Worm (Caenorhabditis elegans) whole organism, young adult: Measurements from ENCODE around the gene rpl-22.

Experiments
- B0261.1 ChIP-seq: sonication (generic microtip); optimal IDR thresholded peaks from 2 replicates; lab custom pipeline; 2016; ENCODE audit warnings: mild to moderate bottlenecking, missing genetic modification characterization, moderate library complexity, missing compliant biosample characterization
- B0336.3 ChIP-seq: fragments of 200-800 bp; sonication (Bioruptor generic); IDR thresholded peaks from 2 replicates; pipeline ENCODE4 v1.3.6; 2022; ENCODE audit warnings: missing genetic modification characterization, missing compliant biosample characterization
- C06A6.2 ChIP-seq: fragments of 200-800 bp; sonication (Bioruptor generic); conservative IDR thresholded peaks from 2 replicates; pipeline ENCODE4 v1.3.6; 2022; ENCODE audit warnings: missing genetic modification characterization, missing compliant biosample characterization
- C17E4.6 ChIP-seq: fragments of 200-800 bp; sonication (Bioruptor generic); IDR thresholded peaks from 2 replicates; pipeline ENCODE4 v1.3.6; 2022; ENCODE audit warnings: missing genetic modification reagents, missing genetic modification characterization, missing compliant biosample characterization
- F39B2.1 ChIP-seq: fragments of 200-800 bp; sonication (Bioruptor generic); IDR thresholded peaks from 2 replicates; pipeline ENCODE4 v1.3.6; 2022; ENCODE audit warnings: missing genetic modification reagents, missing genetic modification characterization, missing compliant biosample characterization
- F55B11.4 ChIP-seq: sonication (generic microtip); optimal IDR thresholded peaks from 2 replicates; lab custom pipeline; 2016; ENCODE audit warnings: missing compliant biosample characterization, missing genetic modification characterization, borderline replicate concordance; ENCODE audit not compliant: insufficient read depth
- F57A8.1 ChIP-seq: fragments of 200-800 bp; sonication (Bioruptor generic); optimal IDR thresholded peaks from 2 replicates; lab custom pipeline; 2018; ENCODE audit warnings: mild to moderate bottlenecking, missing genetic modification characterization, moderate library complexity, missing compliant biosample characterization
- K12H6.12 ChIP-seq: fragments of 200-800 bp; sonication (Bioruptor generic); optimal IDR thresholded peaks from 2 replicates; lab custom pipeline; 2018; ENCODE audit warnings: mild to moderate bottlenecking, missing genetic modification characterization, missing compliant biosample characterization
- Y53G8AR.9 ChIP-seq: fragments of 200-800 bp; sonication (Bioruptor generic); conservative IDR thresholded peaks from 2 replicates; pipeline ENCODE4 v1.3.6; 2022; ENCODE audit warnings: missing genetic modification reagents, missing genetic modification characterization, missing compliant biosample characterization
- Y56A3A.18 ChIP-seq: fragments of 200-800 bp; sonication (Bioruptor generic); IDR thresholded peaks from 2 replicates; pipeline ENCODE4 v1.3.6; 2022; ENCODE audit warnings: missing genetic modification reagents, missing genetic modification characterization, missing compliant biosample characterization
- ZK185.1 ChIP-seq: sonication (generic microtip); optimal IDR thresholded peaks from 2 replicates; lab custom pipeline; 2016; ENCODE audit warnings: mild to moderate bottlenecking, missing genetic modification characterization, missing compliant biosample characterization; ENCODE audit not compliant: poor library complexity, severe bottlenecking
- ama-1 ChIP-seq, 3 experiments: fragments of 150-350 bp in 1 of 3; sonication (generic microtip) in 2 of 3; optimal IDR thresholded peaks; 2 replicates each; lab custom pipeline; 2014 to 2018; ENCODE audit warnings: missing biosample characterization in 2 of 3, missing genetic modification characterization in 2 of 3, missing genetic modification reagents in 2 of 3
- athp-1 ChIP-seq: sonication (generic microtip); optimal IDR thresholded peaks from 2 replicates; lab custom pipeline; 2017; ENCODE audit warnings: mild to moderate bottlenecking, missing genetic modification characterization, missing compliant biosample characterization
- attf-3 ChIP-seq: fragments of 200-800 bp; sonication (Bioruptor generic); conservative IDR thresholded peaks from 2 replicates; pipeline ENCODE4 v1.3.6; 2022; ENCODE audit warnings: missing genetic modification reagents, missing genetic modification characterization, missing compliant biosample characterization
- bed-2 ChIP-seq: fragments of 200-800 bp; sonication (Bioruptor generic); IDR thresholded peaks from 2 replicates; pipeline ENCODE4 v1.3.6; 2022; ENCODE audit warnings: missing genetic modification reagents, missing genetic modification characterization, missing compliant biosample characterization
- ceh-100 ChIP-seq: fragments of 200-800 bp; sonication (Bioruptor generic); IDR thresholded peaks from 2 replicates; pipeline ENCODE4 v1.3.6; 2022; ENCODE audit warnings: missing genetic modification reagents, missing genetic modification characterization, missing compliant biosample characterization
- ceh-27 ChIP-seq: fragments of 200-800 bp; sonication (Bioruptor generic); optimal IDR thresholded peaks from 2 replicates; lab custom pipeline; 2018; ENCODE audit warnings: mild to moderate bottlenecking, missing genetic modification characterization, moderate library complexity, missing compliant biosample characterization
- ceh-40 ChIP-seq: fragments of 200-800 bp; sonication (Bioruptor generic); IDR thresholded peaks from 2 replicates; pipeline ENCODE4 v1.3.6; 2022; ENCODE audit warnings: missing genetic modification characterization, missing compliant biosample characterization
- ceh-58 ChIP-seq: fragments of 200-800 bp; sonication (Bioruptor generic); IDR thresholded peaks from 2 replicates; pipeline ENCODE4 v1.3.6; 2022; ENCODE audit warnings: missing genetic modification characterization, missing compliant biosample characterization
- ceh-79 ChIP-seq: sonication (generic microtip); optimal IDR thresholded peaks from 2 replicates; lab custom pipeline; 2017; ENCODE audit warnings: mild to moderate bottlenecking, missing genetic modification characterization, missing compliant biosample characterization
- chd-7 ChIP-seq: sonication (generic microtip); optimal IDR thresholded peaks from 2 replicates; lab custom pipeline; 2016; ENCODE audit warnings: mild to moderate bottlenecking, missing genetic modification characterization, moderate library complexity, missing compliant biosample characterization
- ets-4 ChIP-seq: fragments of 200-800 bp; sonication (Bioruptor generic); optimal IDR thresholded peaks from 2 replicates; lab custom pipeline; 2018; ENCODE audit warnings: mild to moderate bottlenecking, missing genetic modification characterization, missing compliant biosample characterization
- him-1 ChIP-seq: sonication (generic microtip); optimal IDR thresholded peaks from 2 replicates; lab custom pipeline; 2016; ENCODE audit warnings: missing genotype, missing genetic modification reagents, missing genetic modification characterization, missing compliant biosample characterization
- hlh-26 ChIP-seq: fragments of 200-800 bp; sonication (Bioruptor generic); conservative IDR thresholded peaks from 2 replicates; pipeline ENCODE4 v1.3.6; 2022; ENCODE audit warnings: missing genetic modification reagents, missing genetic modification characterization, missing compliant biosample characterization
- hmg-1.2 ChIP-seq: fragments of 200-800 bp; sonication (Bioruptor generic); IDR thresholded peaks from 2 replicates; pipeline ENCODE4 v1.3.6; 2022; ENCODE audit warnings: missing genetic modification reagents, missing genetic modification characterization, missing compliant biosample characterization
- hsf-1 ChIP-seq: fragments of 200-800 bp; sonication (Bioruptor generic); IDR thresholded peaks from 2 replicates; pipeline ENCODE4 v1.3.6; 2022; ENCODE audit warnings: missing genetic modification reagents, missing genetic modification characterization, missing compliant biosample characterization
- lsl-1 ChIP-seq: fragments of 200-800 bp; sonication (Bioruptor generic); optimal IDR thresholded peaks from 2 replicates; lab custom pipeline; 2018; ENCODE audit warnings: mild to moderate bottlenecking, missing genetic modification characterization, moderate library complexity, missing compliant biosample characterization
- lsy-27 ChIP-seq: sonication (generic microtip); optimal IDR thresholded peaks from 2 replicates; lab custom pipeline; 2017; ENCODE audit warnings: missing genetic modification characterization, mild to moderate bottlenecking, missing compliant biosample characterization, antibody characterized with exemption, missing genotype, borderline replicate concordance; ENCODE audit not compliant: insufficient read depth
- madf-10 ChIP-seq: sonication (generic microtip); optimal IDR thresholded peaks from 2 replicates; lab custom pipeline; 2016; ENCODE audit warnings: mild to moderate bottlenecking, missing genetic modification characterization, missing compliant biosample characterization
- madf-6 ChIP-seq: fragments of 200-800 bp; sonication (Bioruptor generic); IDR thresholded peaks from 2 replicates; pipeline ENCODE4 v1.3.6; 2022; ENCODE audit warnings: missing genetic modification reagents, missing genetic modification characterization, missing compliant biosample characterization
- mel-28 ChIP-seq: sonication (generic microtip); optimal IDR thresholded peaks from 2 replicates; lab custom pipeline; 2016; ENCODE audit warnings: borderline replicate concordance, mild to moderate bottlenecking, missing genetic modification characterization, missing compliant biosample characterization
- mxl-1 ChIP-seq: sonication (generic microtip); optimal IDR thresholded peaks from 2 replicates; lab custom pipeline; 2016; ENCODE audit warnings: missing genetic modification characterization, missing compliant biosample characterization
- nfya-1 ChIP-seq: sonication (generic microtip); optimal IDR thresholded peaks from 2 replicates; lab custom pipeline; 2017; ENCODE audit warnings: antibody characterized with exemption, missing compliant biosample characterization, missing genetic modification characterization, borderline replicate concordance; ENCODE audit not compliant: insufficient read depth
- nfyb-1 ChIP-seq: fragments of 200-800 bp; sonication (Bioruptor generic); IDR thresholded peaks from 2 replicates; pipeline ENCODE4 v1.3.6; 2022; ENCODE audit warnings: missing genetic modification reagents, missing genetic modification characterization, missing compliant biosample characterization
- nhr-120 ChIP-seq: fragments of 200-800 bp; sonication (Bioruptor generic); IDR thresholded peaks from 2 replicates; pipeline ENCODE4 v1.3.6; 2022; ENCODE audit warnings: missing genetic modification characterization, missing compliant biosample characterization
- nhr-27 ChIP-seq: fragments of 200-800 bp; sonication (Bioruptor generic); optimal IDR thresholded peaks from 2 replicates; lab custom pipeline; 2018; ENCODE audit warnings: mild to moderate bottlenecking, missing genetic modification characterization, moderate library complexity, missing compliant biosample characterization
- pbrm-1 ChIP-seq: fragments of 200-800 bp; sonication (Bioruptor generic); IDR thresholded peaks from 2 replicates; pipeline ENCODE4 v1.3.6; 2022; ENCODE audit warnings: missing genetic modification reagents, missing genetic modification characterization, missing compliant biosample characterization
- rec-8 ChIP-seq, 2 experiments: sonication (generic microtip); optimal IDR thresholded peaks; 2 replicates each; lab custom pipeline; 2016; ENCODE audit warnings: mild to moderate bottlenecking in 2 of 2, missing genetic modification characterization in 2 of 2, missing genetic modification reagents in 2 of 2, missing genotype in 2 of 2, missing biosample characterization in 1 of 2, missing compliant biosample characterization in 1 of 2, moderate library complexity in 1 of 2
- snpc-1.1 ChIP-seq: sonication (generic microtip); optimal IDR thresholded peaks from 2 replicates; lab custom pipeline; 2017; ENCODE audit warnings: missing genetic modification characterization, mild to moderate bottlenecking, missing compliant biosample characterization, antibody characterized with exemption, moderate library complexity, missing genotype, missing genetic modification reagents; ENCODE audit not compliant: insufficient read depth
- snpc-3.4 ChIP-seq: sonication (generic microtip); optimal IDR thresholded peaks from 2 replicates; lab custom pipeline; 2017; ENCODE audit warnings: missing genetic modification characterization, mild to moderate bottlenecking, missing compliant biosample characterization, antibody characterized with exemption, moderate library complexity, missing genotype, missing genetic modification reagents
- tlf-1 ChIP-seq: fragments of 200-800 bp; sonication (Bioruptor generic); optimal IDR thresholded peaks from 2 replicates; lab custom pipeline; 2018; ENCODE audit warnings: mild to moderate bottlenecking, missing genetic modification characterization, missing compliant biosample characterization
- xnd-1 ChIP-seq: sonication (generic microtip); optimal IDR thresholded peaks from 2 replicates; lab custom pipeline; 2016; ENCODE audit warnings: missing genotype, missing genetic modification reagents, missing genetic modification characterization, missing compliant biosample characterization
- zfh-2 ChIP-seq: fragments of 200-800 bp; sonication (Bioruptor generic); conservative IDR thresholded peaks from 2 replicates; pipeline ENCODE4 v1.3.6; 2022; ENCODE audit warnings: missing genetic modification reagents, missing genetic modification characterization, missing compliant biosample characterization
- ztf-25 ChIP-seq: fragments of 200-800 bp; sonication (Bioruptor generic); IDR thresholded peaks from 2 replicates; pipeline ENCODE4 v1.3.6; 2022; ENCODE audit warnings: missing genetic modification reagents, missing genetic modification characterization, missing compliant biosample characterization
- ztf-6 ChIP-seq: fragments of 200-800 bp; sonication (Bioruptor generic); IDR thresholded peaks from 2 replicates; pipeline ENCODE4 v1.3.6; 2022; ENCODE audit warnings: missing genetic modification reagents, missing genetic modification characterization, missing compliant biosample characterization

rpl-22 gene

ce11 chrII:5011978-5012377 lies 43.4 kb upstream of the rpl-22 start, which contains the start of gene F59A6.12:
F59A6.12 (minus strand) TSS chrII:5012078.
- TF ChIP-seq Y53G8AR.9 (GFP tag; lab: Robert Waterston, UW) (no peak), nfyb-1 (GFP tag; lab: Robert Waterston, UW) (no peak), ceh-40 (GFP tag; lab: Robert Waterston, UW) (no peak), F39B2.1 (no peak), ztf-6 (GFP tag; lab: Robert Waterston, UW) (no peak), zfh-2 (GFP tag; lab: Robert Waterston, UW) (no peak), hlh-26 (GFP tag; lab: Robert Waterston, UW) (no peak), pbrm-1 (no peak), hmg-1.2 (GFP tag; lab: Robert Waterston, UW) (no peak), rec-8 (tag; optimal IDR thresholded peaks at IDR 0.05; lab: Kevin White, UChicago) (no peak), lsy-27 (tag; lab: Kevin White, UChicago) (no peak), madf-6 (GFP tag; lab: Robert Waterston, UW) (no peak), athp-1 (tag; lab: Kevin White, UChicago) (no peak), attf-3 (GFP tag; lab: Robert Waterston, UW) (no peak), snpc-3.4 (tag; lab: Kevin White, UChicago) (no peak), bed-2 (GFP tag; lab: Robert Waterston, UW) (no peak), ZK185.1 (tag; lab: Kevin White, UChicago) (no peak)

- TF ChIP-seq lsl-1 (GFP tag; lab: Kevin White, UChicago) (no peak), Y56A3A.18 (GFP tag; lab: Robert Waterston, UW) (no peak), chd-7 (tag; lab: Kevin White, UChicago) (no peak), ztf-25 (GFP tag; lab: Robert Waterston, UW) (no peak), ets-4 (no peak), B0336.3 (GFP tag; lab: Robert Waterston, UW) (no peak), ZK185.1 (tag; lab: Kevin White, UChicago) (no peak), athp-1 (tag; lab: Kevin White, UChicago) (no peak), him-1 (tag; lab: Kevin White, UChicago) (no peak), ceh-100 (GFP tag; lab: Robert Waterston, UW) (no peak), C06A6.2 (GFP tag; lab: Robert Waterston, UW) (no peak), nfya-1 (tag; lab: Kevin White, UChicago) (no peak), ama-1 (optimal IDR thresholded peaks at IDR 0.05; lab: Kevin White, UChicago) (no peak), ama-1 (GFP tag; optimal IDR thresholded peaks at IDR 0.05; lab: Kevin White, UChicago) (no peak), tlf-1 (GFP tag; lab: Kevin White, UChicago) (no peak), xnd-1 (tag; lab: Kevin White, UChicago) (no peak), snpc-1.1 (tag; lab: Kevin White, UChicago) (no peak), hsf-1 (GFP tag; lab: Robert Waterston, UW) (no peak), ceh-27 (GFP tag; lab: Kevin White, UChicago) (no peak)
Observed at ce11 chrII:5014399-5014798, 41.0 kb upstream of the rpl-22 start, which contains the start of gene F59A6.2. F59A6.2 (plus strand) TSS chrII:5014699.

- TF ChIP-seq mxl-1 (tag; lab: Kevin White, UChicago): no peak
- no peak for TF ChIP-seq B0261.1 (tag; lab: Kevin White, UChicago)
- no peak for TF ChIP-seq madf-6 (GFP tag; lab: Robert Waterston, UW)
- TF ChIP-seq ceh-58: no peak
- TF ChIP-seq F57A8.1 (GFP tag; lab: Kevin White, UChicago): no peak
- TF ChIP-seq nhr-27 (tag; lab: Kevin White, UChicago): no peak
- no peak for TF ChIP-seq F39B2.1
- TF ChIP-seq nhr-120 (GFP tag; lab: Robert Waterston, UW): no peak
- no peak for TF ChIP-seq mel-28 (tag; lab: Kevin White, UChicago)
- no peak for TF ChIP-seq F55B11.4 (tag; lab: Kevin White, UChicago)
- TF ChIP-seq C17E4.6 (GFP tag; lab: Robert Waterston, UW): no peak
- TF ChIP-seq madf-10 (tag; lab: Kevin White, UChicago): no peak
- no peak for TF ChIP-seq ceh-79 (tag; lab: Kevin White, UChicago)
- TF ChIP-seq K12H6.12: no peak
Observed at ce11 chrII:5016144-5016543, 39.3 kb upstream of the rpl-22 start.
